Fruit fly (Drosophila melanogaster) whole organism, wandering third instar larva: ENCODE measurements around the gene SP1029.

Experiments
- Abd-B ChIP-seq: fragments of >200 bp; optimal IDR thresholded peaks from 2 replicates; lab custom pipeline; 2017; ENCODE audit warnings: missing biosample characterization, missing genetic modification characterization
- CG9705 ChIP-seq: fragments of 200-800 bp; sonication (Bioruptor generic); optimal IDR thresholded peaks from 2 replicates; lab custom pipeline; 2018; ENCODE audit warnings: missing biosample characterization, mild to moderate bottlenecking, missing genetic modification characterization
- CrebA ChIP-seq: fragments of 200-800 bp; sonication (Bioruptor generic); optimal IDR thresholded peaks from 2 replicates; lab custom pipeline; 2016; ENCODE audit warnings: missing biosample characterization, mild to moderate bottlenecking, missing genetic modification characterization, borderline replicate concordance
- Dfd ChIP-seq: fragments of >200 bp; optimal IDR thresholded peaks from 2 replicates; lab custom pipeline; 2017; ENCODE audit warnings: missing biosample characterization, missing genetic modification characterization
- Dif ChIP-seq: fragments of 200-275, 200-300 bp; sonication (Bioruptor generic); optimal IDR thresholded peaks from 2 replicates; lab custom pipeline; 2018; ENCODE audit warnings: missing biosample characterization, missing genetic modification characterization; ENCODE audit not compliant: partially characterized antibody
- HLH106 ChIP-seq: fragments of 200-800 bp; optimal IDR thresholded peaks from 3 replicates; lab custom pipeline; 2019; ENCODE audit warnings: missing biosample characterization, mild to moderate bottlenecking, missing genetic modification characterization, moderate library complexity
- Hnf4 ChIP-seq: fragments of 200-800 bp; sonication (Bioruptor generic); optimal IDR thresholded peaks from 2 replicates; lab custom pipeline; 2016; ENCODE audit warnings: missing biosample characterization, mild to moderate bottlenecking, missing genetic modification characterization
- Hr83 ChIP-seq: fragments of 200-300 bp; sonication (Bioruptor generic); optimal IDR thresholded peaks from 2 replicates; lab custom pipeline; 2016; ENCODE audit warnings: missing biosample characterization, mild to moderate bottlenecking, missing genetic modification characterization, moderate library complexity; ENCODE audit not compliant: poor library complexity, severe bottlenecking
- Mio ChIP-seq: sonication (Bioruptor generic); optimal IDR thresholded peaks from 2 replicates; lab custom pipeline; 2016; ENCODE audit warnings: missing biosample characterization, missing genetic modification characterization
- Myc ChIP-seq: fragments of >200 bp; optimal IDR thresholded peaks from 2 replicates; lab custom pipeline; 2017
- N ChIP-seq: fragments of >200 bp; optimal IDR thresholded peaks from 2 replicates; lab custom pipeline; 2018; ENCODE audit warnings: missing biosample characterization, missing external identifiers, missing genetic modification characterization
- OdsH ChIP-seq: fragments of 200-800 bp; sonication (Bioruptor generic); optimal IDR thresholded peaks from 2 replicates; lab custom pipeline; 2016; ENCODE audit warnings: missing biosample characterization, mild to moderate bottlenecking, missing genetic modification characterization
- Rel ChIP-seq, 2 experiments: fragments of 200-800 bp; sonication (Bioruptor generic) in 1 of 2; optimal IDR thresholded peaks; 2 replicates in 1 of 2; 3 replicates in 1 of 2; lab custom pipeline; 2016 to 2019; ENCODE audit warnings: mild to moderate bottlenecking in 2 of 2, missing biosample characterization in 2 of 2, missing genetic modification characterization in 2 of 2, moderate library complexity in 1 of 2
- Vsx2 ChIP-seq: fragments of 200-300, 225-300 bp; sonication (Bioruptor generic); optimal IDR thresholded peaks from 2 replicates; lab custom pipeline; 2018; ENCODE audit warnings: missing biosample characterization, missing genetic modification characterization; ENCODE audit not compliant: partially characterized antibody
- br ChIP-seq: fragments of 200-800 bp; sonication (Bioruptor generic); optimal IDR thresholded peaks from 2 replicates; lab custom pipeline; 2016; ENCODE audit warnings: missing biosample characterization, missing genetic modification characterization
- brk ChIP-seq: fragments of 200-800 bp; sonication (Bioruptor generic); optimal IDR thresholded peaks from 2 replicates; lab custom pipeline; 2016; ENCODE audit warnings: missing biosample characterization, mild to moderate bottlenecking, missing genetic modification characterization
- dl ChIP-seq, 2 experiments: fragments of 175-275, 200-275 bp in 1 of 2; fragments of 200-275 bp in 1 of 2; sonication (Bioruptor generic); optimal IDR thresholded peaks; lab custom pipeline; 2018; ENCODE audit warnings: mild to moderate bottlenecking in 2 of 2, missing biosample characterization in 2 of 2, missing genetic modification characterization in 2 of 2, moderate library complexity in 2 of 2; ENCODE audit not compliant: partially characterized antibody in 2 of 2, insufficient read depth in 1 of 2
- dmrt93B ChIP-seq: fragments of 200-800 bp; sonication (Bioruptor generic); optimal IDR thresholded peaks from 2 replicates; lab custom pipeline; 2018; ENCODE audit warnings: missing biosample characterization, mild to moderate bottlenecking, missing genetic modification characterization
- dsf ChIP-seq: sonication (Bioruptor generic); optimal IDR thresholded peaks from 2 replicates; lab custom pipeline; 2016; ENCODE audit warnings: missing biosample characterization, missing genetic modification characterization, borderline replicate concordance
- ey ChIP-seq: fragments of 200-800 bp; sonication (Bioruptor generic); optimal IDR thresholded peaks from 2 replicates; lab custom pipeline; 2016; ENCODE audit warnings: missing biosample characterization, missing genetic modification characterization
- foxo ChIP-seq, 2 experiments: fragments of 200-800 bp; sonication (Bioruptor generic); optimal IDR thresholded peaks; 2 replicates in 1 of 2; 3 replicates in 1 of 2; lab custom pipeline; 2016 to 2017; ENCODE audit warnings: missing biosample characterization in 2 of 2, missing genetic modification characterization in 2 of 2
- fru ChIP-seq: fragments of 200-800 bp; sonication (Bioruptor generic); optimal IDR thresholded peaks from 3 replicates; lab custom pipeline; 2016; ENCODE audit warnings: missing biosample characterization, mild to moderate bottlenecking, missing genetic modification characterization
- h ChIP-seq: fragments of 200-800 bp; sonication (Bioruptor generic); optimal IDR thresholded peaks from 3 replicates; lab custom pipeline; 2016; ENCODE audit warnings: missing biosample characterization, mild to moderate bottlenecking, missing genetic modification characterization
- jim ChIP-seq: fragments of 175-275, 200-325 bp; sonication (Bioruptor generic); optimal IDR thresholded peaks from 2 replicates; lab custom pipeline; 2016; ENCODE audit warnings: missing biosample characterization, mild to moderate bottlenecking, missing genetic modification characterization
- pan ChIP-seq: fragments of >200 bp; optimal IDR thresholded peaks from 2 replicates; lab custom pipeline; 2017
- psq ChIP-seq: fragments of 200-800 bp; sonication (Bioruptor generic); optimal IDR thresholded peaks from 3 replicates; lab custom pipeline; 2017; ENCODE audit warnings: missing biosample characterization, mild to moderate bottlenecking, missing genetic modification characterization, moderate library complexity
- sage ChIP-seq: fragments of 200-800 bp; sonication (Bioruptor generic); optimal IDR thresholded peaks from 2 replicates; lab custom pipeline; 2016; ENCODE audit warnings: missing biosample characterization, mild to moderate bottlenecking, missing genetic modification characterization
- sv ChIP-seq: fragments of 200-800 bp; sonication (Bioruptor generic); optimal IDR thresholded peaks from 3 replicates; lab custom pipeline; 2016; ENCODE audit warnings: missing biosample characterization, missing genetic modification characterization
- tai ChIP-seq: sonication (Bioruptor generic); optimal IDR thresholded peaks from 2 replicates; lab custom pipeline; 2016; ENCODE audit warnings: missing biosample characterization, missing genetic modification characterization
- usp ChIP-seq: fragments of >200 bp; optimal IDR thresholded peaks from 2 replicates; lab custom pipeline; 2017; ENCODE audit warnings: missing biosample characterization, missing genetic modification characterization
- woc ChIP-seq: sonication (Bioruptor generic); optimal IDR thresholded peaks from 2 replicates; lab custom pipeline; 2016; ENCODE audit warnings: missing biosample characterization, mild to moderate bottlenecking, missing genetic modification characterization

The SP1029 gene

dm6 chr3R:29250272-29251018 is at the start of gene SP1029:
Gene SP1029 (minus strand): TSS chr3R:29250451.
- TF ChIP-seq tai (GFP tag; lab: Kevin White, UChicago): no peak
- no peak for TF ChIP-seq Abd-B (GFP tag; lab: Kevin White, UChicago)
- no peak for TF ChIP-seq jim (GFP tag; lab: Kevin White, UChicago)
- TF ChIP-seq, all 38 proteins: peak for 0

dm6 chr3R:29299758-29300437 is 49.6 kb upstream of the SP1029 start:
- TF ChIP-seq br (GFP tag; lab: Kevin White, UChicago): no peak
- no peak for TF ChIP-seq h (GFP tag; lab: Kevin White, UChicago)
- TF ChIP-seq CG9705 (GFP tag; lab: Kevin White, UChicago): no peak
- TF ChIP-seq Abd-B (GFP tag; lab: Kevin White, UChicago): no peak
- no peak for TF ChIP-seq Mio
- TF ChIP-seq Rel (GFP tag; optimal IDR thresholded peaks at IDR 0.05; lab: Kevin White, UChicago): no peak
- TF ChIP-seq Rel (tag; optimal IDR thresholded peaks at IDR 0.05; lab: Kevin White, UChicago): no peak
- no peak for TF ChIP-seq HLH106
- no peak for TF ChIP-seq woc (GFP tag; lab: Kevin White, UChicago)
- no peak for TF ChIP-seq usp (GFP tag; lab: Kevin White, UChicago)
- TF ChIP-seq brk (GFP tag; lab: Kevin White, UChicago): no peak
- TF ChIP-seq pan (lab: Kevin White, UChicago): no peak
- no peak for TF ChIP-seq Myc (lab: Kevin White, UChicago)
- no peak for TF ChIP-seq CrebA (GFP tag; lab: Kevin White, UChicago)

dm6 chr3R:29297815-29298214 is 47.6 kb upstream of the SP1029 start:
- TF ChIP-seq Vsx2 (GFP tag; lab: Kevin White, UChicago) (no peak), dl (GFP tag; optimal IDR thresholded peaks at IDR 0.05; lab: Kevin White, UChicago; ENCODE audit: insufficient read depth in 1 of 2, partially characterized antibody in 2 of 2) (no peak), psq (GFP tag; lab: Kevin White, UChicago) (no peak)

- TF ChIP-seq foxo (GFP tag; optimal IDR thresholded peaks at IDR 0.05; lab: Kevin White, UChicago) (no peak), Mio (no peak), pan (lab: Kevin White, UChicago) (no peak), dsf (no peak), brk (GFP tag; lab: Kevin White, UChicago) (no peak), sage (GFP tag; lab: Kevin White, UChicago) (no peak), Dfd (GFP tag; lab: Kevin White, UChicago) (no peak), fru (no peak), Dif (no peak), ey (GFP tag; lab: Kevin White, UChicago) (no peak), woc (GFP tag; lab: Kevin White, UChicago) (no peak), Hnf4 (no peak), Abd-B (GFP tag; lab: Kevin White, UChicago) (no peak), N (GFP tag; lab: Kevin White, UChicago) (no peak), dmrt93B (GFP tag; lab: Kevin White, UChicago) (no peak), usp (GFP tag; lab: Kevin White, UChicago) (no peak), Hr83 (GFP tag; lab: Kevin White, UChicago) (no peak), CrebA (GFP tag; lab: Kevin White, UChicago) (no peak), h (GFP tag; lab: Kevin White, UChicago) (no peak)
Measured at dm6 chr3R:29297080-29297479, 46.8 kb upstream of the SP1029 start, which contains the start of gene CG14506. Gene CG14506 (minus strand): TSS chr3R:29297180.

dm6 chr3R:29293457-29293856 is 43.2 kb upstream of the SP1029 start:
- TF ChIP-seq dmrt93B (GFP tag; lab: Kevin White, UChicago) (no peak), woc (GFP tag; lab: Kevin White, UChicago) (no peak), Myc (lab: Kevin White, UChicago) (no peak), Dif (no peak), Vsx2 (GFP tag; lab: Kevin White, UChicago) (no peak), sv (no peak), psq (GFP tag; lab: Kevin White, UChicago) (no peak), dl (GFP tag; optimal IDR thresholded peaks at IDR 0.05; lab: Kevin White, UChicago; ENCODE audit: insufficient read depth in 1 of 2, partially characterized antibody in 2 of 2) (no peak), h (GFP tag; lab: Kevin White, UChicago) (no peak), OdsH (GFP tag; lab: Kevin White, UChicago) (no peak), N (GFP tag; lab: Kevin White, UChicago) (no peak), Hnf4 (no peak), usp (GFP tag; lab: Kevin White, UChicago) (no peak), Abd-B (GFP tag; lab: Kevin White, UChicago) (no peak), ey (GFP tag; lab: Kevin White, UChicago) (no peak), Dfd (GFP tag; lab: Kevin White, UChicago) (no peak), foxo (GFP tag; optimal IDR thresholded peaks at IDR 0.05; lab: Kevin White, UChicago) (no peak)
